Fruit fly (Drosophila melanogaster): ENCODE measurements around the gene CG18302.

DNA sequence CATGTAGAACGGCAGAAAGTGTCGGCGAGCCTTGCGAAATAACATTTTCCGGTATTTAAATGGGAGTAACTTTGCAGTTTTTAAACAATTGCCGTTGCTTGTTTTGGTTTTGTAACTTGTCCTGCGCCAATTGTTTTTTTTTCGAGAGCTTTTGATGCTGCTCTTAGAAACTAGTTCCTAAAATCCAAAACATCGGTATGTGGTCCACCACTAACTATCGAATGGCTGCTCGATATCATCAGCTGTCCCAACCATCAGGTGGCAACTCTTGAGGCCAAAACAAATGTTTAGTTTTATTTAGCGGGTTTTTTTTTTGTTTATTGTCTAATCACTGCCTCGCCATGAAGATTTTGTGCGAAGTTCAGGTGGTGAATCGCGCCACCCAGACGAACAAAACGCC, 17.0 kb upstream of the CG18302 start, which contains the start of the genes Fatp1 and Lrr47:
- TF ChIP-seq CG10348 (GFP tag; IDR thresholded peaks at IDR 0.05) (no peak), CG14655 (GFP tag; optimal IDR thresholded peaks at IDR 0.05) (no peak), CG8301 (tag; optimal IDR thresholded peaks at IDR 0.05) (no peak), gl (tag; optimal IDR thresholded peaks at IDR 0.05) (no peak), CG17806 (tag; optimal IDR thresholded peaks at IDR 0.05) (no peak), fd96Ca (GFP tag; IDR thresholded peaks at IDR 0.05) (no peak)

Data from whole organism, pupa.